Worm (Caenorhabditis elegans): ENCODE data around the gene R10E4.3.

DNA sequence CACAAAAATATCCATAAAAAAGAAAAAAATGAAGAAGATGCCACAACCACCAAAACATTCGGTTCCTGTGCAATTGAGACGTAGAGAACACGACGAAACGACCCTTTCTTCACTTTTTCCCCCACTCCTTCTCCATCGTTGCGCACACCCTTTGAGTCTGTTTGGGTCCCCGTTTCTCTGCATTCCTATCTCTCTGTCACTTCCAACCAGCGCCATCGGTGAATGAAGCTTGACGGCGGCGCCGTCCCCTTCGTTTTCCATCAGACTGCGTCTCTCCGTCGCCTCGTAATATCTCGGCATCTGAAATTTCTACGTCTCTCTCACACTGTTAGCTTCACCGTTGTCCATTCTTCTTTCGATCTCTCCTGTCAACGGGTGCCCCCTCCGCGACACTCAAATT lies 48.3 kb upstream of the R10E4.3 start:
- TF ChIP-seq W03F9.2 (tag; optimal IDR thresholded peaks at IDR 0.05) = peak; percentile 27
- no peak for TF ChIP-seq him-1 (tag; optimal IDR thresholded peaks at IDR 0.05)

Measured in whole organism, L4/young adult.